Fruit fly (Drosophila melanogaster): ENCODE results near the gene CG4743.

The CG4743 gene

dm6 chr3R:25630541-25630940, 49.8 kb downstream of the CG4743 start (continued):
- TF ChIP-seq MBD-R2 (GFP tag; IDR thresholded peaks at IDR 0.05) (no peak), Oaz (GFP tag; IDR thresholded peaks at IDR 0.05) (peak; percentile 30; the same call in 1 of the 2 replicates), tll (GFP tag; optimal IDR thresholded peaks at IDR 0.05) (no peak), CG11695 (GFP tag; IDR thresholded peaks at IDR 0.05) (peak; percentile 23; the same call in 1 of the 3 replicates), Xrp1 (GFP tag; IDR thresholded peaks at IDR 0.05) (peak; percentile 48; the same call in 1 of the 2 replicates), CG2678 (tag; optimal IDR thresholded peaks at IDR 0.05) (peak; percentile 64), CG7928 (GFP tag; optimal IDR thresholded peaks at IDR 0.05) (no peak), CG1529 (GFP tag; optimal IDR thresholded peaks at IDR 0.05) (no peak), Spps (tag; optimal IDR thresholded peaks at IDR 0.05) (peak; percentile 10), Rfx (GFP tag; IDR thresholded peaks at IDR 0.05) (0 out of 2 replicates have a peak, but pooled peaks have one; percentile 7), cato (GFP tag; optimal IDR thresholded peaks at IDR 0.05; ENCODE audit: borderline replicate concordance) (no peak), gcm (GFP tag; optimal IDR thresholded peaks at IDR 0.05) (no peak), Ravus (GFP tag; IDR thresholded peaks at IDR 0.05) (no peak), peb (GFP tag; IDR thresholded peaks at IDR 0.05) (no peak), CG11560 (tag; IDR thresholded peaks at IDR 0.05) (no peak), repo (GFP tag; optimal IDR thresholded peaks at IDR 0.05) (no peak), Blimp-1 (GFP tag; optimal IDR thresholded peaks at IDR 0.05) (peak; percentile 53), ems (GFP tag; optimal IDR thresholded peaks at IDR 0.05) (no peak), unpg (GFP tag; optimal IDR thresholded peaks at IDR 0.05) (peak; percentile 62), CG3847 (GFP tag; IDR thresholded peaks at IDR 0.05) (no peak), gem (tag; optimal IDR thresholded peaks at IDR 0.05) (peak; percentile 67), CG14860 (GFP tag; IDR thresholded peaks at IDR 0.05; ENCODE audit: partially characterized antibody) (no peak), Ssrp (tag; optimal IDR thresholded peaks at IDR 0.05) (peak; percentile 32), wek (GFP tag; optimal IDR thresholded peaks at IDR 0.05) (no peak), NfI (GFP tag; optimal IDR thresholded peaks at IDR 0.05) (no peak), zfh2 (GFP tag; optimal IDR thresholded peaks at IDR 0.05) (no peak), grau (tag; optimal IDR thresholded peaks at IDR 0.05) (peak; percentile 48), CG7271 (tag; optimal IDR thresholded peaks at IDR 0.05) (no peak), abd-A (tag; optimal IDR thresholded peaks at IDR 0.05) (no peak), CG8281 (tag; optimal IDR thresholded peaks at IDR 0.05) (no peak), CG31441 (GFP tag; IDR thresholded peaks at IDR 0.05) (peak; percentile 42; the same call in 1 of the 2 replicates), ap (GFP tag; IDR thresholded peaks at IDR 0.05) (no peak), CG8388 (GFP tag; optimal IDR thresholded peaks at IDR 0.05) (peak; percentile 16), CG1233 (GFP tag; optimal IDR thresholded peaks at IDR 0.05) (no peak), CG15073 (GFP tag; optimal IDR thresholded peaks at IDR 0.05) (no peak), sisA (GFP tag; IDR thresholded peaks at IDR 0.05) (peak; percentile 23; the same call in 1 of the 2 replicates), tup (GFP tag; optimal IDR thresholded peaks at IDR 0.05) (no peak), CG1602 (GFP tag; optimal IDR thresholded peaks at IDR 0.05) (no peak), CG6175 (GFP tag; IDR thresholded peaks at IDR 0.05) (no peak), Opbp (GFP tag; IDR thresholded peaks at IDR 0.05; ENCODE audit: partially characterized antibody) (no peak), Atf-2 (GFP tag; optimal IDR thresholded peaks at IDR 0.05) (no peak), CG15269 (tag; optimal IDR thresholded peaks at IDR 0.05) (peak; percentile 52), Hr51 (GFP tag; optimal IDR thresholded peaks at IDR 0.05) (peak in 1 of 2 experiments; percentile 52), CG18764 (GFP tag; optimal IDR thresholded peaks at IDR 0.05) (no peak), Fer3 (tag; optimal IDR thresholded peaks at IDR 0.05) (peak; percentile 54), ranshi (GFP tag; IDR thresholded peaks at IDR 0.05) (peak; percentile 34; the same call in 1 of the 2 replicates), CG3726 (GFP tag; IDR thresholded peaks at IDR 0.05) (no peak), Rx (GFP tag; IDR thresholded peaks at IDR 0.05) (no peak), CG14014 (GFP tag; IDR thresholded peaks at IDR 0.05) (0 out of 2 replicates have a peak, but pooled peaks have one; percentile 24), Atf6 (GFP tag; IDR thresholded peaks at IDR 0.05) (peak; percentile 17; the same call in 1 of the 2 replicates)

Data from whole organism, embryonic.